Worm (Caenorhabditis elegans): ENCODE measurements around the gene mrps-23.

The mrps-23 gene

ce11 chrIII:9563235-9563634 is 39.8 kb upstream of the mrps-23 start, which contains the start of gene C48B4.9:
Gene C48B4.9 (minus strand): TSS chrIII:9563335.
- no peak for TF ChIP-seq lsy-2 (tag; optimal IDR thresholded peaks at IDR 0.05)
- no peak for TF ChIP-seq nhr-76 (tag; optimal IDR thresholded peaks at IDR 0.05)
- no peak for TF ChIP-seq ceh-83 (GFP tag; optimal IDR thresholded peaks at IDR 0.05)
- TF ChIP-seq blmp-1 (tag; optimal IDR thresholded peaks at IDR 0.05): no peak
- no peak for TF ChIP-seq elt-3 (tag; optimal IDR thresholded peaks at IDR 0.05)
- no peak for TF ChIP-seq cnd-1 (tag; optimal IDR thresholded peaks at IDR 0.05)
- TF ChIP-seq elt-1 (tag; optimal IDR thresholded peaks at IDR 0.05; ENCODE audit: borderline replicate concordance, insufficient read depth): no peak
- no peak for TF ChIP-seq ham-2 (GFP tag; optimal IDR thresholded peaks at IDR 0.05)
- TF ChIP-seq unc-39 (tag; optimal IDR thresholded peaks at IDR 0.05): no peak
- no peak for TF ChIP-seq lin-13 (tag; optimal IDR thresholded peaks at IDR 0.05)
- no peak for TF ChIP-seq unc-120 (tag; optimal IDR thresholded peaks at IDR 0.05; ENCODE audit: poor library complexity, severe bottlenecking)
- TF ChIP-seq flh-1 (GFP tag; optimal IDR thresholded peaks at IDR 0.05): no peak
- TF ChIP-seq ceh-43 (GFP tag; optimal IDR thresholded peaks at IDR 0.05): no peak
- TF ChIP-seq ceh-39 (tag; optimal IDR thresholded peaks at IDR 0.05): no peak
- no peak for TF ChIP-seq mep-1 (tag; optimal IDR thresholded peaks at IDR 0.05)
- TF ChIP-seq snpc-4 (tag; optimal IDR thresholded peaks at IDR 0.05): no peak
- no peak for TF ChIP-seq M03D4.4 (tag; optimal IDR thresholded peaks at IDR 0.05)
- TF ChIP-seq unc-62 (GFP tag; optimal IDR thresholded peaks at IDR 0.05): no peak
- TF ChIP-seq ztf-11 (tag; optimal IDR thresholded peaks at IDR 0.05): no peak

ce11 chrIII:9561158-9561557 is 37.7 kb upstream of the mrps-23 start, which contains the start of gene C48B4.8:
Gene C48B4.8 (minus strand): TSS chrIII:9561258.
- TF ChIP-seq blmp-1 (tag; optimal IDR thresholded peaks at IDR 0.05): no peak
- TF ChIP-seq nhr-76 (tag; optimal IDR thresholded peaks at IDR 0.05): no peak
- no peak for TF ChIP-seq elt-1 (tag; optimal IDR thresholded peaks at IDR 0.05; ENCODE audit: borderline replicate concordance, insufficient read depth)
- no peak for TF ChIP-seq lsy-2 (tag; optimal IDR thresholded peaks at IDR 0.05)
- TF ChIP-seq bed-3 (GFP tag; optimal IDR thresholded peaks at IDR 0.05): no peak
- TF ChIP-seq pha-4 (tag; optimal IDR thresholded peaks at IDR 0.05): no peak
- TF ChIP-seq elt-3 (tag; optimal IDR thresholded peaks at IDR 0.05): no peak
- no peak for TF ChIP-seq lin-13 (tag; optimal IDR thresholded peaks at IDR 0.05)
- no peak for TF ChIP-seq ceh-83 (GFP tag; optimal IDR thresholded peaks at IDR 0.05)
- TF ChIP-seq unc-39 (tag; optimal IDR thresholded peaks at IDR 0.05): no peak
- no peak for TF ChIP-seq M03D4.4 (tag; optimal IDR thresholded peaks at IDR 0.05)
- TF ChIP-seq ceh-39 (tag; optimal IDR thresholded peaks at IDR 0.05): no peak
- no peak for TF ChIP-seq ces-1 (GFP tag; optimal IDR thresholded peaks at IDR 0.05)

- TF ChIP-seq cnd-1 (tag; optimal IDR thresholded peaks at IDR 0.05) (no peak), mep-1 (tag; optimal IDR thresholded peaks at IDR 0.05) (no peak), nhr-28 (tag; optimal IDR thresholded peaks at IDR 0.05) (no peak), unc-120 (tag; optimal IDR thresholded peaks at IDR 0.05; ENCODE audit: poor library complexity, severe bottlenecking) (no peak), elt-1 (tag; optimal IDR thresholded peaks at IDR 0.05; ENCODE audit: borderline replicate concordance, insufficient read depth) (no peak)
These were observed 36.0 kb upstream of the mrps-23 start, which contains the start of gene C48B4.7 for ce11 chrIII:9559381-9559881. Gene C48B4.7 (minus strand): TSS chrIII:9559431.

- TF ChIP-seq ceh-83 (GFP tag; optimal IDR thresholded peaks at IDR 0.05) (no peak), nhr-28 (tag; optimal IDR thresholded peaks at IDR 0.05) (no peak), ztf-11 (tag; optimal IDR thresholded peaks at IDR 0.05) (no peak), unc-62 (GFP tag; optimal IDR thresholded peaks at IDR 0.05) (no peak), lin-32 (GFP tag; optimal IDR thresholded peaks at IDR 0.05) (no peak), bed-3 (GFP tag; optimal IDR thresholded peaks at IDR 0.05) (no peak), ces-1 (GFP tag; optimal IDR thresholded peaks at IDR 0.05) (no peak), lin-13 (tag; optimal IDR thresholded peaks at IDR 0.05) (no peak), ceh-39 (tag; optimal IDR thresholded peaks at IDR 0.05) (no peak), mep-1 (tag; optimal IDR thresholded peaks at IDR 0.05) (no peak), cnd-1 (tag; optimal IDR thresholded peaks at IDR 0.05) (no peak), drap-1 (GFP tag; optimal IDR thresholded peaks at IDR 0.05) (no peak), nhr-12 (tag; optimal IDR thresholded peaks at IDR 0.05) (no peak), M03D4.4 (tag; optimal IDR thresholded peaks at IDR 0.05) (no peak), nhr-76 (tag; optimal IDR thresholded peaks at IDR 0.05) (no peak)
These were observed 35.0 kb upstream of the mrps-23 start, which contains the start of gene C48B4.6 for ce11 chrIII:9558463-9558862. Gene C48B4.6 (minus strand): TSS chrIII:9558563.

- no peak for TF ChIP-seq ham-2 (GFP tag; optimal IDR thresholded peaks at IDR 0.05)
- TF ChIP-seq mls-2 (tag; optimal IDR thresholded peaks at IDR 0.05): no peak
These were observed 32.8 kb upstream of the mrps-23 start, which contains the start of gene ZK1098.11 for ce11 chrIII:9556300-9556699. Gene ZK1098.11 (plus strand): TSS chrIII:9556600.
